Fruit fly (Drosophila melanogaster) whole organism, embryonic: ENCODE data around the gene Spx.
A peak's percentile ranks its signal among the peaks of the same experiment; 100 is the strongest.

Experiments
- Blimp-1 ChIP-seq: fragments of 200-800 bp; sonication (Bioruptor generic); optimal IDR thresholded peaks from 3 replicates; lab custom pipeline; 2018; ENCODE audit warnings: missing biosample characterization, missing genetic modification characterization, mild to moderate bottlenecking, moderate library complexity, missing genetic modification reagents
- Bteb2 ChIP-seq: fragments of 200-800 bp; sonication (Bioruptor generic); optimal IDR thresholded peaks from 2 replicates; lab custom pipeline; 2016; ENCODE audit warnings: missing biosample characterization, missing genetic modification characterization
- CG12391 ChIP-seq: fragments of 200-800 bp; sonication (Bioruptor generic); optimal IDR thresholded peaks from 3 replicates; lab custom pipeline; 2018; ENCODE audit warnings: missing biosample characterization, mild to moderate bottlenecking, missing genetic modification characterization, moderate library complexity
- CG13287 ChIP-seq: fragments of 200-800 bp; sonication (Bioruptor generic); IDR thresholded peaks from 2 replicates; pipeline ENCODE4 v1.3.6; 2022; ENCODE audit warnings: missing biosample characterization, missing genetic modification characterization; ENCODE audit not compliant: partially characterized antibody
- CG13296 ChIP-seq: fragments of 200-800 bp; sonication (Bioruptor generic); optimal IDR thresholded peaks from 3 replicates; lab custom pipeline; 2018; ENCODE audit warnings: missing biosample characterization, mild to moderate bottlenecking, missing genetic modification characterization
- CG14667 ChIP-seq: fragments of 200-800 bp; sonication (Bioruptor generic); IDR thresholded peaks from 2 replicates; pipeline ENCODE4 v1.3.6; 2022; ENCODE audit warnings: missing biosample characterization, missing genetic modification characterization
- CG1529 ChIP-seq: fragments of 200-800 bp; sonication (Bioruptor generic); optimal IDR thresholded peaks from 3 replicates; lab custom pipeline; 2018; ENCODE audit warnings: missing biosample characterization, missing genetic modification characterization
- CG1792 ChIP-seq: fragments of 200-800 bp; sonication (Bioruptor generic); optimal IDR thresholded peaks from 2 replicates; lab custom pipeline; 2016; ENCODE audit warnings: missing biosample characterization, missing genetic modification characterization
- CG18011 ChIP-seq: fragments of 200-800 bp; sonication (Bioruptor generic); optimal IDR thresholded peaks from 2 replicates; lab custom pipeline; 2017; ENCODE audit warnings: missing biosample characterization, missing genetic modification characterization, mild to moderate bottlenecking, moderate library complexity, missing genotype
- CG30020 ChIP-seq: fragments of 200-800 bp; optimal IDR thresholded peaks from 2 replicates; lab custom pipeline; 2019; ENCODE audit warnings: missing biosample characterization, mild to moderate bottlenecking, missing genetic modification characterization, moderate library complexity
- CG3065 ChIP-seq: fragments of 200-800 bp; sonication (Bioruptor generic); optimal IDR thresholded peaks from 2 replicates; lab custom pipeline; 2016; ENCODE audit warnings: missing biosample characterization, missing genetic modification characterization
- CG34224 ChIP-seq: fragments of 200-800 bp; sonication (Bioruptor generic); IDR thresholded peaks from 3 replicates; pipeline ENCODE4 v1.3.6; 2022; ENCODE audit warnings: missing biosample characterization, missing genetic modification characterization; ENCODE audit not compliant: partially characterized antibody
- CG3838 ChIP-seq: fragments of 200-800 bp; sonication (Bioruptor generic); optimal IDR thresholded peaks from 3 replicates; lab custom pipeline; 2016; ENCODE audit warnings: missing biosample characterization, missing genetic modification characterization
- CG3847 ChIP-seq: fragments of 200-800 bp; sonication (Bioruptor generic); IDR thresholded peaks from 2 replicates; pipeline ENCODE4 v1.3.6; 2022; ENCODE audit warnings: missing biosample characterization, missing genetic modification characterization
- CG6254 ChIP-seq: fragments of 200-800 bp; sonication (Bioruptor generic); optimal IDR thresholded peaks from 3 replicates; lab custom pipeline; 2017; ENCODE audit warnings: mild to moderate bottlenecking, missing biosample characterization, missing genetic modification reagents, missing genetic modification characterization
- CG7357 ChIP-seq: fragments of 200-800 bp; sonication (Bioruptor generic); IDR thresholded peaks from 3 replicates; pipeline ENCODE4 v1.3.6; 2022; ENCODE audit warnings: missing biosample characterization, missing genetic modification characterization
- CG7839 ChIP-seq: fragments of 200-800 bp; sonication (Bioruptor generic); optimal IDR thresholded peaks from 3 replicates; lab custom pipeline; 2018; ENCODE audit warnings: missing biosample characterization, mild to moderate bottlenecking, missing genetic modification characterization, moderate library complexity
- CG8944 ChIP-seq: fragments of 200-800 bp; sonication (Bioruptor generic); optimal IDR thresholded peaks from 3 replicates; lab custom pipeline; 2016; ENCODE audit warnings: missing biosample characterization, missing genetic modification characterization
- CHES-1-like ChIP-seq: fragments of 200-800 bp; sonication (Bioruptor generic); optimal IDR thresholded peaks from 2 replicates; lab custom pipeline; 2016; ENCODE audit warnings: missing biosample characterization, missing genetic modification characterization
- E2f2 ChIP-seq: fragments of 200-800 bp; sonication (Bioruptor generic); IDR thresholded peaks from 2 replicates; pipeline ENCODE4 v1.3.6; 2022; ENCODE audit warnings: missing biosample characterization, missing genetic modification characterization
- HLH4C ChIP-seq: fragments of 200-800 bp; sonication (Bioruptor generic); IDR thresholded peaks from 3 replicates; pipeline ENCODE4 v1.3.6; 2022; ENCODE audit warnings: missing biosample characterization, missing genetic modification characterization; ENCODE audit not compliant: partially characterized antibody
- Hmr ChIP-seq: fragments of 200-800 bp; sonication (Bioruptor generic); optimal IDR thresholded peaks from 3 replicates; lab custom pipeline; 2017; ENCODE audit warnings: mild to moderate bottlenecking, missing biosample characterization, missing genetic modification reagents, missing genetic modification characterization
- MTF-1 ChIP-seq: fragments of 200-800 bp; sonication (Bioruptor generic); optimal IDR thresholded peaks from 2 replicates; lab custom pipeline; 2018; ENCODE audit warnings: missing biosample characterization, mild to moderate bottlenecking, missing genetic modification characterization, borderline replicate concordance
- Mrtf ChIP-seq: fragments of 200-800 bp; sonication (Bioruptor generic); IDR thresholded peaks from 3 replicates; pipeline ENCODE4 v1.3.6; 2022; ENCODE audit warnings: missing biosample characterization, missing genetic modification characterization
- NFAT ChIP-seq: fragments of 200-800 bp; sonication (Bioruptor generic); IDR thresholded peaks from 2 replicates; pipeline ENCODE4 v1.3.6; 2022; ENCODE audit warnings: missing biosample characterization, missing genetic modification characterization
- Pdp1 ChIP-seq, 2 experiments: fragments of 200-800 bp; sonication (Bioruptor generic); optimal IDR thresholded peaks; 3 replicates each; lab custom pipeline; 2016; ENCODE audit warnings: missing biosample characterization in 2 of 2, missing genetic modification characterization in 2 of 2, mild to moderate bottlenecking in 1 of 2, moderate library complexity in 1 of 2
- Sin3A ChIP-seq: fragments of >200 bp; optimal IDR thresholded peaks from 2 replicates; lab custom pipeline; 2018
- YL-1 ChIP-seq: fragments of 200-800 bp; sonication (Bioruptor generic); optimal IDR thresholded peaks from 3 replicates; lab custom pipeline; 2017; ENCODE audit warnings: missing biosample characterization, mild to moderate bottlenecking, missing genetic modification characterization
- cad ChIP-seq: fragments of >200 bp; optimal IDR thresholded peaks from 2 replicates; lab custom pipeline; 2017; ENCODE audit warnings: missing biosample characterization, missing genetic modification characterization
- cato ChIP-seq: fragments of 200-800 bp; sonication (Bioruptor generic); optimal IDR thresholded peaks from 2 replicates; lab custom pipeline; 2016; ENCODE audit warnings: missing biosample characterization, missing genetic modification characterization, borderline replicate concordance
- dimm ChIP-seq: fragments of 200-800 bp; sonication (Bioruptor generic); IDR thresholded peaks from 2 replicates; pipeline ENCODE4 v1.3.6; 2022; ENCODE audit warnings: missing biosample characterization, missing genetic modification characterization
- dm ChIP-seq: fragments of 200-800 bp; sonication (Bioruptor generic); optimal IDR thresholded peaks from 3 replicates; lab custom pipeline; 2016; ENCODE audit warnings: missing biosample characterization, missing genetic modification characterization
- emc ChIP-seq: fragments of 200-800 bp; sonication (Bioruptor generic); optimal IDR thresholded peaks from 2 replicates; lab custom pipeline; 2016; ENCODE audit warnings: missing biosample characterization, missing genetic modification characterization
- eyg ChIP-seq: fragments of 200-800 bp; sonication (Bioruptor generic); optimal IDR thresholded peaks from 3 replicates; lab custom pipeline; 2016; ENCODE audit warnings: missing biosample characterization, missing genetic modification characterization
- gfzf ChIP-seq: fragments of 200-800 bp; sonication (Bioruptor generic); optimal IDR thresholded peaks from 2 replicates; lab custom pipeline; 2016; ENCODE audit warnings: missing biosample characterization, mild to moderate bottlenecking, missing genetic modification characterization, moderate library complexity
- grau ChIP-seq: fragments of 200-800 bp; optimal IDR thresholded peaks from 3 replicates; lab custom pipeline; 2019; ENCODE audit warnings: missing biosample characterization, mild to moderate bottlenecking, missing genetic modification characterization, moderate library complexity
- grn ChIP-seq: fragments of 200-800 bp; sonication (Bioruptor generic); optimal IDR thresholded peaks from 3 replicates; lab custom pipeline; 2017; ENCODE audit warnings: missing biosample characterization, missing genetic modification characterization
- hkb ChIP-seq, 2 experiments: fragments of 200-800 bp in 1 of 2; fragments of >200 bp in 1 of 2; sonication (Bioruptor generic) in 1 of 2; IDR thresholded peaks in 1 of 2; optimal IDR thresholded peaks in 1 of 2; 2 replicates each; pipeline versions ENCODE4 v1.3.6 to Lab custom; 2017 to 2022; ENCODE audit warnings: missing biosample characterization in 1 of 2, missing genetic modification characterization in 1 of 2
- hth ChIP-seq: fragments of >200 bp; optimal IDR thresholded peaks from 2 replicates; lab custom pipeline; 2017; ENCODE audit warnings: inconsistent platforms
- nau ChIP-seq: fragments of 200-800 bp; sonication (Bioruptor generic); optimal IDR thresholded peaks from 3 replicates; lab custom pipeline; 2017; ENCODE audit warnings: missing biosample characterization, mild to moderate bottlenecking, missing genetic modification characterization, missing genetic modification reagents
- otp ChIP-seq: fragments of 200-800 bp; sonication (Bioruptor generic); IDR thresholded peaks from 3 replicates; pipeline ENCODE4, ENCODE4 v1.3.6; 2022; ENCODE audit warnings: missing biosample characterization, missing genetic modification characterization
- pan ChIP-seq, 4 experiments: fragments of >200 bp in 3 of 4; fragments of 200-800 bp in 1 of 4; sonication (Bioruptor generic) in 1 of 4; optimal IDR thresholded peaks in 3 of 4; IDR thresholded peaks in 1 of 4; 2 replicates each; pipeline versions ENCODE4 v1.3.6 to Lab custom; 2017 to 2022; ENCODE audit warnings: missing biosample characterization in 2 of 4, missing genetic modification characterization in 2 of 4, mixed read lengths in 1 of 4
- ranshi ChIP-seq: fragments of 200-800 bp; sonication (Bioruptor generic); IDR thresholded peaks from 2 replicates; pipeline ENCODE4 v1.3.6; 2022; ENCODE audit warnings: missing biosample characterization, missing genetic modification characterization
- sima ChIP-seq: fragments of 200-800 bp; sonication (Bioruptor generic); optimal IDR thresholded peaks from 2 replicates; lab custom pipeline; 2016; ENCODE audit warnings: missing biosample characterization, missing genetic modification characterization
- sqz ChIP-seq: fragments of 200-800 bp; sonication (Bioruptor generic); optimal IDR thresholded peaks from 3 replicates; lab custom pipeline; 2018; ENCODE audit warnings: missing biosample characterization, mild to moderate bottlenecking, missing genetic modification characterization
- trem ChIP-seq: fragments of 200-800 bp; optimal IDR thresholded peaks from 3 replicates; lab custom pipeline; 2019; ENCODE audit warnings: missing biosample characterization, mild to moderate bottlenecking, missing genetic modification characterization, moderate library complexity
- wek ChIP-seq: fragments of 200-800 bp; sonication (Bioruptor generic); optimal IDR thresholded peaks from 3 replicates; lab custom pipeline; 2018; ENCODE audit warnings: missing biosample characterization, mild to moderate bottlenecking, missing genetic modification characterization, moderate library complexity

Gene Spx

DNA sequence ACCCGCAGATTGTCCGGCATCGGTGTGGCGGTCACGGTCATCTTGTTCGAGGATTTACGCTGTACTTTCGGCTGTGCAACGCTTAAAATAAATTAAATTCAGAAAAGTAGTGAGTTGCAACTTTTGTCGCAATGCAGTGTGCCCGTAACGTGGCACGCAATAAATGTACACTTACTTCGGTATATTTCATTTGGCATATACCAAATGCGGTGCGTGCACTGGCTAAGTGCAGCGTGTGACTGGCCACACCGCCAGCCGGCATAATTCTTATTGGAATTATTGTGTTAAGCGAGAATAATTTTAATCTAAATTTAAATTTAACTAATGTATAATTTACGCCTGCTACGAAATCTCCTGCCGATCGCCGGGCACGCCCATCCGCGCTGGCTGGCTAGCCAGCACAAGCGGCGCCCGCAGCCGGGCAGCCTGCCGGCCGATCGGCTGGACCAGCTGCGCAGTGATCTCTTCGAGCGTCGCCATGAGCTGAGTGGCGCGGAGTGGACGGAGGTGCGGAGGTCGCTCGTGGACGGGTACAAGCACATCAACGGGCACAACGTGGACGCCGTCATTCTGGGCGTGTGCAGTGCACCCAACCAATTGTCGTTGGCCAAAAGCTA lies 35.6 kb downstream of the Spx start, which contains the start of the genes Rpt4 and mldr (continued):
- TF ChIP-seq grn (GFP tag; lab: Kevin White, UChicago) (no peak), eyg (GFP tag; lab: Kevin White, UChicago) (no peak), CG3847 (GFP tag; lab: Robert Waterston, UW) (peak; percentile 59), CHES-1-like (GFP tag; lab: Kevin White, UChicago) (no peak), ranshi (GFP tag; lab: Robert Waterston, UW) (no peak), CG34224 (GFP tag; lab: Robert Waterston, UW) (peak; percentile 44; the same call in 1 of the 3 replicates), HLH4C (GFP tag; lab: Robert Waterston, UW) (no peak), CG13296 (GFP tag; lab: Kevin White, UChicago) (no peak), sima (no peak), CG3838 (no peak), otp (GFP tag; lab: Robert Waterston, UW) (no peak), MTF-1 (no peak), Sin3A (peak; percentile 63), emc (no peak), CG8944 (GFP tag; lab: Kevin White, UChicago) (no peak), nau (GFP tag; lab: Kevin White, UChicago) (no peak), NFAT (GFP tag; lab: Robert Waterston, UW) (no peak), CG3065 (no peak), cato (no peak), cad (GFP tag; lab: Kevin White, UChicago) (no peak), E2f2 (GFP tag; lab: Robert Waterston, UW) (peak; percentile 48; the same call in 1 of the 2 replicates), YL-1 (GFP tag; lab: Kevin White, UChicago) (peak; percentile 87), CG30020 (tag; lab: Kevin White, UChicago) (no peak), Blimp-1 (GFP tag; lab: Kevin White, UChicago) (no peak), trem (tag; lab: Kevin White, UChicago) (peak; percentile 37), gfzf (GFP tag; lab: Kevin White, UChicago) (peak; percentile 94)

DNA sequence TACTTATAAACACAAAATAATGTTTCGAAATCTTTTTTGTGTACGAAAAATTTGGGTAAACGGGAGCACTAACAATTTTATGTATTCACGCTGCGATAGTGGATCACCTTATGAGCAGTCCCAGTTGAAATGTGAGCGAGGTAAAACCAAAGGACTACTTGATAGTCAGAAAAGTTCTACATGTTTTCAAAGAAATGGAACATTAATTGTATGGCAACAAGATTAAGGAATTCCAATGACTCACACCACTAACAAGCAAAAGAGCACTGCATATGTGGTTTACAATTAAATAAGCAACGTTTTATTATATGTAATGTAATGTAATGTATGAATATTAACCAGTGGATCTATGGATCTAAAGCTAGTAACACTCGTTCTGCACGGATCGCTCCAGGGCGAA lies 38.6 kb downstream of the Spx start, which contains the start of gene CG15892:
Gene CG15892 (minus strand): TSS at position 101 of the 400 bp plus-strand sequence.
- TF ChIP-seq Mrtf (GFP tag; lab: Robert Waterston, UW) (no peak), CG6254 (GFP tag; lab: Kevin White, UChicago) (no peak)

DNA sequence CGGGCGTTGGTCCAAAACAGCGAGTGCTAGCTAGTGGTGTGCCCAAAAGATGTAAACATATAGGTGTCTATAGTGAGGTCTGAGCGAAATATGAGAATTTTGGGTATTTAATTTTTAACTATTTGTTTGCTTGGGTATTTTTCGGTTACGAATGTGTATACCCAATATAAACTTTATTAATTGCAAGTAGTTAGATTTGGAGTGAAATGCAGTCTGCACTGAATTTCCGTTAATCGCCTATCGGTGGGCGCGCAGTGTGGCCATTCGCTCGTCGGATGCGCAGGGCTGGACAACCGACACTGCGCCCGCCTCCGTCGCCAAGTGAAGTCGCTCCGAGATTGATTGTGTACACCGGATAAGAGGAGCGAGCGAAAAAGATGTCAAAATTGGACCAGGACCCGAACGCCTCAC lies 39.5 kb downstream of the Spx start, which contains the start of the genes CG15891 and CG3815:
Gene CG15891 (minus strand): TSS at position 217 of the 411 bp plus-strand sequence.
Gene CG3815 (plus strand): TSS at position 261 of the 411 bp plus-strand sequence.
- TF ChIP-seq Hmr (GFP tag; lab: Kevin White, UChicago) (no peak), Pdp1 (GFP tag; optimal IDR thresholded peaks at IDR 0.05; lab: Kevin White, UChicago) (peak; percentile 41 to 48), hth (lab: Kevin White, UChicago) (no peak), pan (optimal IDR thresholded peaks at IDR 0.05; lab: Kevin White, UChicago) (no peak), pan (GFP tag; optimal IDR thresholded peaks at IDR 0.05 in 1 of 2, IDR thresholded peaks at IDR 0.05 in 1 of 2) (peak in 1 of 2 experiments; percentile 7), CG7357 (GFP tag; lab: Robert Waterston, UW) (peak; percentile 62; the same call in 2 of the 3 replicates), CG12391 (peak; percentile 67), grn (GFP tag; lab: Kevin White, UChicago) (peak; percentile 66), sqz (GFP tag; lab: Kevin White, UChicago) (no peak), dm (GFP tag; lab: Kevin White, UChicago) (peak; percentile 43), CG14667 (GFP tag; lab: Robert Waterston, UW) (no peak), hkb (optimal IDR thresholded peaks at IDR 0.05; lab: Kevin White, UChicago) (no peak), hkb (GFP tag; IDR thresholded peaks at IDR 0.05; lab: Robert Waterston, UW) (0 out of 2 replicates have a peak, but pooled peaks have one; percentile 21), grau (tag; lab: Kevin White, UChicago) (peak; percentile 70), CG1529 (GFP tag; lab: Kevin White, UChicago) (no peak), dimm (GFP tag; lab: Robert Waterston, UW) (no peak), Bteb2 (GFP tag; lab: Kevin White, UChicago) (peak; percentile 19), CG18011 (GFP tag; lab: Kevin White, UChicago) (no peak), wek (GFP tag; lab: Kevin White, UChicago) (peak; percentile 27), CG13287 (peak; percentile 51; the same call in 1 of the 2 replicates), CG7839 (peak; percentile 66), CG1792 (GFP tag; lab: Kevin White, UChicago) (peak; percentile 25)
